Fruit fly (Drosophila melanogaster) whole organism, embryonic: ENCODE measurements around the gene Uba4.

ENCODE experiments used
- Bdp1 ChIP-seq: fragments of 200-800 bp; sonication (Bioruptor generic); optimal IDR thresholded peaks from 3 replicates; lab custom pipeline; 2016; ENCODE audit warnings: missing biosample characterization, missing genetic modification characterization
- Blimp-1 ChIP-seq: fragments of 200-800 bp; sonication (Bioruptor generic); optimal IDR thresholded peaks from 3 replicates; lab custom pipeline; 2018; ENCODE audit warnings: missing biosample characterization, missing genetic modification characterization, mild to moderate bottlenecking, moderate library complexity, missing genetic modification reagents
- CG11456 ChIP-seq: fragments of 200-800 bp; sonication (Bioruptor generic); IDR thresholded peaks from 3 replicates; pipeline ENCODE4 v1.3.6; 2022; ENCODE audit warnings: missing biosample characterization, missing genetic modification characterization
- CG14667 ChIP-seq: fragments of 200-800 bp; sonication (Bioruptor generic); IDR thresholded peaks from 2 replicates; pipeline ENCODE4 v1.3.6; 2022; ENCODE audit warnings: missing biosample characterization, missing genetic modification characterization
- CG17912 ChIP-seq: fragments of 200-800 bp; sonication (Bioruptor generic); optimal IDR thresholded peaks from 2 replicates; lab custom pipeline; 2018; ENCODE audit warnings: missing biosample characterization, mild to moderate bottlenecking, missing genetic modification characterization
- CG2712 ChIP-seq: fragments of 200-800 bp; optimal IDR thresholded peaks from 3 replicates; lab custom pipeline; 2019; ENCODE audit warnings: missing biosample characterization, mild to moderate bottlenecking, missing genetic modification characterization, moderate library complexity
- CG30020 ChIP-seq: fragments of 200-800 bp; optimal IDR thresholded peaks from 2 replicates; lab custom pipeline; 2019; ENCODE audit warnings: missing biosample characterization, mild to moderate bottlenecking, missing genetic modification characterization, moderate library complexity
- CG3163 ChIP-seq: fragments of 200-800 bp; sonication (Bioruptor generic); optimal IDR thresholded peaks from 3 replicates; lab custom pipeline; 2016; ENCODE audit warnings: missing biosample characterization, missing genetic modification characterization
- CG32532 ChIP-seq: fragments of 200-800 bp; sonication (Bioruptor generic); IDR thresholded peaks from 2 replicates; pipeline ENCODE4 v1.3.6; 2022; ENCODE audit warnings: missing biosample characterization, missing genetic modification characterization
- CG34422 ChIP-seq: fragments of 200-800 bp; sonication (Bioruptor generic); IDR thresholded peaks from 3 replicates; pipeline ENCODE4 v1.3.6; 2022; ENCODE audit warnings: missing biosample characterization, missing genetic modification characterization
- CG6683 ChIP-seq: fragments of 200-800 bp; sonication (Bioruptor generic); optimal IDR thresholded peaks from 2 replicates; lab custom pipeline; 2017; ENCODE audit warnings: missing biosample characterization, mild to moderate bottlenecking, missing genetic modification characterization, missing genetic modification reagents
- CG6813 ChIP-seq: fragments of 200-800 bp; sonication (Bioruptor generic); optimal IDR thresholded peaks from 2 replicates; lab custom pipeline; 2017; ENCODE audit warnings: missing biosample characterization, missing genetic modification characterization, mild to moderate bottlenecking, moderate library complexity, missing genetic modification reagents
- CG7556 ChIP-seq: fragments of 200-800 bp; sonication (Bioruptor generic); optimal IDR thresholded peaks from 2 replicates; lab custom pipeline; 2017; ENCODE audit warnings: missing biosample characterization, mild to moderate bottlenecking, missing genetic modification characterization
- CG8089 ChIP-seq: fragments of 200-800 bp; sonication (Bioruptor generic); optimal IDR thresholded peaks from 3 replicates; lab custom pipeline; 2016; ENCODE audit warnings: missing biosample characterization, missing genetic modification characterization
- Doc2 ChIP-seq: fragments of 200-800 bp; sonication (Bioruptor generic); IDR thresholded peaks from 2 replicates; pipeline ENCODE4 v1.3.6; 2022; ENCODE audit warnings: missing biosample characterization, missing genetic modification characterization
- Doc3 ChIP-seq: fragments of 200-800 bp; sonication (Bioruptor generic); IDR thresholded peaks from 3 replicates; pipeline ENCODE4 v1.3.6; 2022; ENCODE audit warnings: missing biosample characterization, missing genetic modification characterization; ENCODE audit not compliant: partially characterized antibody
- Fer2 ChIP-seq: fragments of 200-800 bp; sonication (Bioruptor generic); optimal IDR thresholded peaks from 2 replicates; lab custom pipeline; 2018; ENCODE audit warnings: missing biosample characterization, mild to moderate bottlenecking, missing genetic modification characterization, moderate library complexity
- GATAe ChIP-seq: fragments of 200-800 bp; sonication (Bioruptor generic); conservative IDR thresholded peaks from 2 replicates; pipeline ENCODE4 v1.3.6; 2022; ENCODE audit warnings: missing biosample characterization, missing genetic modification characterization
- Hr3 ChIP-seq: fragments of 200-800 bp; sonication (Bioruptor generic); optimal IDR thresholded peaks from 3 replicates; lab custom pipeline; 2016; ENCODE audit warnings: missing biosample characterization, missing genetic modification characterization
- Hr39 ChIP-seq: fragments of >200 bp; optimal IDR thresholded peaks from 2 replicates; lab custom pipeline; 2017
- Lhr ChIP-seq: fragments of 200-800 bp; sonication (Bioruptor generic); optimal IDR thresholded peaks from 3 replicates; lab custom pipeline; 2017; ENCODE audit warnings: mild to moderate bottlenecking, missing biosample characterization, missing genetic modification reagents, missing genetic modification characterization
- Oli ChIP-seq: fragments of 200-800 bp; sonication (Bioruptor generic); optimal IDR thresholded peaks from 2 replicates; lab custom pipeline; 2018; ENCODE audit warnings: missing biosample characterization, mild to moderate bottlenecking, missing genetic modification characterization, moderate library complexity
- Poxn ChIP-seq: fragments of 200-800 bp; sonication (Bioruptor generic); IDR thresholded peaks from 2 replicates; pipeline ENCODE4 v1.3.6; 2022; ENCODE audit warnings: missing biosample characterization, missing genetic modification characterization
- Trl ChIP-seq, 3 experiments: fragments of >200 bp in 2 of 3; fragments of 200-800 bp in 1 of 3; sonication (Bioruptor generic) in 1 of 3; optimal IDR thresholded peaks; 2 replicates in 1 of 3; 3 replicates in 2 of 3; lab custom pipeline; 2016 to 2017; ENCODE audit warnings: missing biosample characterization in 1 of 3, missing genetic modification characterization in 1 of 3
- Vsx1 ChIP-seq: fragments of 200-800 bp; sonication (Bioruptor generic); optimal IDR thresholded peaks from 2 replicates; lab custom pipeline; 2017; ENCODE audit warnings: missing biosample characterization, mild to moderate bottlenecking, missing genetic modification characterization, missing genetic modification reagents
- abd-A ChIP-seq: fragments of 200-800 bp; sonication (Bioruptor generic); optimal IDR thresholded peaks from 3 replicates; lab custom pipeline; 2019; ENCODE audit warnings: missing biosample characterization, mild to moderate bottlenecking, missing genetic modification characterization, moderate library complexity
- bbx ChIP-seq: fragments of 200-800 bp; sonication (Bioruptor generic); IDR thresholded peaks from 2 replicates; pipeline ENCODE4 v1.3.6; 2022; ENCODE audit warnings: missing biosample characterization, missing genetic modification characterization; ENCODE audit not compliant: partially characterized antibody
- chinmo ChIP-seq: fragments of 200-800 bp; sonication (Bioruptor generic); IDR thresholded peaks from 4 replicates; pipeline ENCODE4 v1.3.6; 2022; ENCODE audit warnings: missing biosample characterization, missing genetic modification characterization; ENCODE audit not compliant: partially characterized antibody
- crol ChIP-seq: fragments of 200-800 bp; sonication (Bioruptor generic); IDR thresholded peaks from 2 replicates; pipeline ENCODE4 v1.3.6; 2022; ENCODE audit warnings: missing biosample characterization, missing genetic modification characterization
- dan ChIP-seq: fragments of 200-800 bp; sonication (Bioruptor generic); IDR thresholded peaks from 2 replicates; pipeline ENCODE4 v1.3.6; 2022; ENCODE audit warnings: missing biosample characterization, missing genetic modification characterization
- dmrt99B ChIP-seq: fragments of 200-800 bp; sonication (Bioruptor generic); optimal IDR thresholded peaks from 2 replicates; lab custom pipeline; 2018; ENCODE audit warnings: missing biosample characterization, mild to moderate bottlenecking, missing genetic modification characterization, moderate library complexity
- ewg ChIP-seq: fragments of 200-800 bp; sonication (Bioruptor generic); optimal IDR thresholded peaks from 3 replicates; lab custom pipeline; 2017; ENCODE audit warnings: mild to moderate bottlenecking, missing biosample characterization, missing genetic modification reagents, missing genetic modification characterization
- exex ChIP-seq: fragments of 200-800 bp; sonication (Bioruptor generic); optimal IDR thresholded peaks from 4 replicates; lab custom pipeline; 2018; ENCODE audit warnings: missing biosample characterization, mild to moderate bottlenecking, missing genetic modification characterization, moderate library complexity
- fd102C ChIP-seq: fragments of 200-800 bp; sonication (Bioruptor generic); optimal IDR thresholded peaks from 2 replicates; lab custom pipeline; 2018; ENCODE audit warnings: missing biosample characterization, mild to moderate bottlenecking, missing genetic modification characterization, moderate library complexity
- fru ChIP-seq: fragments of >200 bp; optimal IDR thresholded peaks from 2 replicates; lab custom pipeline; 2017
- grau ChIP-seq: fragments of 200-800 bp; optimal IDR thresholded peaks from 3 replicates; lab custom pipeline; 2019; ENCODE audit warnings: missing biosample characterization, mild to moderate bottlenecking, missing genetic modification characterization, moderate library complexity
- hth ChIP-seq: fragments of >200 bp; optimal IDR thresholded peaks from 2 replicates; lab custom pipeline; 2017; ENCODE audit warnings: inconsistent platforms
- knrl ChIP-seq: fragments of 200-800 bp; sonication (Bioruptor generic); IDR thresholded peaks from 3 replicates; pipeline ENCODE4 v1.3.6; 2022; ENCODE audit warnings: missing biosample characterization, missing genetic modification characterization; ENCODE audit not compliant: partially characterized antibody
- lmd ChIP-seq: fragments of 200-800 bp; sonication (Bioruptor generic); IDR thresholded peaks from 2 replicates; pipeline ENCODE4 v1.3.6; 2022; ENCODE audit warnings: missing biosample characterization, missing genetic modification characterization
- mam ChIP-seq: fragments of 200-800 bp; sonication (Bioruptor generic); optimal IDR thresholded peaks from 3 replicates; lab custom pipeline; 2016; ENCODE audit warnings: missing biosample characterization, missing genetic modification characterization
- nom ChIP-seq: fragments of 200-800 bp; sonication (Bioruptor generic); optimal IDR thresholded peaks from 2 replicates; lab custom pipeline; 2017; ENCODE audit warnings: missing biosample characterization, missing genetic modification characterization, mild to moderate bottlenecking, moderate library complexity, missing genetic modification reagents
- onecut ChIP-seq: fragments of 200-800 bp; sonication (Bioruptor generic); IDR thresholded peaks from 2 replicates; pipeline ENCODE4 v1.3.6; 2022; ENCODE audit warnings: missing biosample characterization, missing genetic modification characterization
- seq ChIP-seq: fragments of 200-800 bp; sonication (Bioruptor generic); IDR thresholded peaks from 2 replicates; pipeline ENCODE4 v1.3.6; 2022; ENCODE audit warnings: missing biosample characterization, missing genetic modification characterization
- stwl ChIP-seq: fragments of 200-800 bp; sonication (Bioruptor generic); optimal IDR thresholded peaks from 3 replicates; lab custom pipeline; 2018; ENCODE audit warnings: missing biosample characterization, mild to moderate bottlenecking, missing genetic modification characterization, moderate library complexity
- sug ChIP-seq: fragments of 200-800 bp; optimal IDR thresholded peaks from 2 replicates; lab custom pipeline; 2019; ENCODE audit warnings: missing biosample characterization, mild to moderate bottlenecking, missing genetic modification characterization, moderate library complexity
- tap ChIP-seq: fragments of 200-800 bp; optimal IDR thresholded peaks from 3 replicates; lab custom pipeline; 2019; ENCODE audit warnings: missing biosample characterization, mild to moderate bottlenecking, missing genetic modification characterization, moderate library complexity
- usp ChIP-seq: fragments of >200 bp; optimal IDR thresholded peaks from 2 replicates; lab custom pipeline; 2017; ENCODE audit warnings: missing biosample characterization, missing genetic modification characterization
- wdn ChIP-seq: fragments of 200-800 bp; sonication (Bioruptor generic); IDR thresholded peaks from 2 replicates; pipeline ENCODE4 v1.3.6; 2022; ENCODE audit warnings: missing biosample characterization, missing genetic modification characterization

Gene Uba4

DNA sequence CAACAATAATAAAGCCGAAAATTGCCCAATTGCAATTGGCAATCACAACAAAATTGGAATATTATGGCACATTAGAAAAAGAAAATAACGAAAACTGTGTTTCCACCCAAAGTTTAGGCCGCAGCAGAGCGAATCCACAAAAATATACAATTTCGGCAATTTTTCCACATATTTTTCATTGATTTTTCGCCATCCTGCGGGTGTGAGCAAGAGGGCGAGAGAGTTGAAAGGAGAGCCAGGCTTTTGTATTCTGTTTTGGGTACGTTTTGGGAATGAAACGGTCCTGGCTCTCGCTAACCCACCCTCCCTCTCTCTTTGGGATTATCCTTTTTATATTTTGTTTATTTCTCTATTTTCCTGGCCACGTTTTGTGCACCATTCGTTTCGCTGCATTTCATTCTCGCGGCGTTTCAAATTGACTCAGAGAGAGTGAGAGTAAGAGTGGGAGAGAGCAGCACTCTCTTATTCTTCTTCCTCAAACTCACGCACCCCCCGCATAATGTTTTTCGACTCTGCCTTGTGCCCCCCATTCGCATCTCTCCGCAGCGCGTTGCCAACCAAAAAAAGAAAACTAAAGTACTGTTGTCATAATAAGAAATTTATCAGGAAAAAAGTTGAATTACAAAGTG is 26.6 kb downstream of the Uba4 start (continued):
- TF ChIP-seq Vsx1 (GFP tag; lab: Kevin White, UChicago) (no peak), seq (GFP tag; lab: Robert Waterston, UW) (no peak), nom (no peak), CG32532 (no peak), Hr3 (GFP tag; lab: Kevin White, UChicago) (no peak), Lhr (GFP tag; lab: Kevin White, UChicago) (no peak), Poxn (GFP tag; lab: Robert Waterston, UW) (no peak), fru (no peak), wdn (GFP tag; lab: Robert Waterston, UW) (no peak), grau (tag; lab: Kevin White, UChicago) (no peak), crol (peak; percentile 87), abd-A (tag; lab: Kevin White, UChicago) (peak; percentile 28), Bdp1 (no peak), dan (GFP tag; lab: Robert Waterston, UW) (no peak), Oli (tag; lab: Kevin White, UChicago) (no peak), Hr39 (no peak), chinmo (peak; percentile 48; the same call in 1 of the 4 replicates), hth (lab: Kevin White, UChicago) (no peak), tap (tag; lab: Kevin White, UChicago) (no peak), fd102C (no peak), CG14667 (GFP tag; lab: Robert Waterston, UW) (no peak), CG17912 (no peak), onecut (GFP tag; lab: Robert Waterston, UW) (peak; percentile 91), Trl (optimal IDR thresholded peaks at IDR 0.05; lab: Kevin White, UChicago) (peak; percentile 87 to 99), Trl (GFP tag; optimal IDR thresholded peaks at IDR 0.05; lab: Kevin White, UChicago) (peak; percentile 30), knrl (GFP tag; lab: Robert Waterston, UW) (no peak), GATAe (GFP tag; lab: Robert Waterston, UW) (no peak), CG3163 (GFP tag; lab: Kevin White, UChicago) (peak; percentile 85), Doc3 (peak; percentile 50; the same call in 1 of the 3 replicates), usp (GFP tag; lab: Kevin White, UChicago) (no peak), stwl (tag; lab: Kevin White, UChicago) (no peak), ewg (GFP tag; lab: Kevin White, UChicago) (peak; percentile 38), lmd (GFP tag; lab: Robert Waterston, UW) (no peak), bbx (GFP tag; lab: Robert Waterston, UW) (peak; percentile 27; the same call in 1 of the 2 replicates), CG8089 (no peak), CG6683 (GFP tag; lab: Kevin White, UChicago) (no peak), CG2712 (tag; lab: Kevin White, UChicago) (no peak), CG6813 (GFP tag; lab: Kevin White, UChicago) (no peak), Blimp-1 (GFP tag; lab: Kevin White, UChicago) (peak; percentile 27), sug (tag; lab: Kevin White, UChicago) (no peak), Fer2 (tag; lab: Kevin White, UChicago) (no peak), CG7556 (GFP tag; lab: Kevin White, UChicago) (no peak), CG30020 (tag; lab: Kevin White, UChicago) (no peak), exex (tag; lab: Kevin White, UChicago) (no peak), dmrt99B (no peak), CG34422 (GFP tag; lab: Robert Waterston, UW) (no peak), mam (GFP tag; lab: Kevin White, UChicago) (no peak), CG11456 (GFP tag; lab: Robert Waterston, UW) (no peak), Doc2 (no peak)
- TF ChIP-seq, all 482 proteins: peak for 32
